Worm (Caenorhabditis elegans) whole organism, dauer: ENCODE data around the gene flp-17.

ENCODE experiments used
- unc-62 ChIP-seq: sonication (generic microtip); optimal IDR thresholded peaks from 2 replicates; lab custom pipeline; 2017; ENCODE audit warnings: missing biosample characterization, missing genetic modification reagents, missing genetic modification characterization

Gene flp-17

DNA sequence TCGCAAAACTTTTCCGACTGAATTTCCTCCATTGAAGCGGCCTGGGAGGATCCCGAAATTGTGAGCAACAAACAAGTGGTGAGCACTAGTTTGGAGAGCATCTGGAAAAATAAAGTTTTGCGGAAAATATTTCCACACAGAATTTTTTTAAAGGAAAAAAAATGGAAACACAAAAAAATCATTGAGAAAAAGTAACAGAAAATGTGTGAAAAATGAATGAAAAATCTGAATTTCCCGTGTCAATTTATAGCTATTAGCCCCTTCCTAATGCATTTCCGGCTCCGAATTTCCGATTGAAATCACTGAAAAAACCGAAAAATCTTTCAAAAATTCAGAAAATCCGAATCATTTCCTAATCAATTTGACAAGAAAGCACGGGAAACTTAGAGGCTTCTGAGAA is at the start of gene flp-17:
TSS of gene flp-17 (minus strand) at position 101 of the 400 bp plus-strand sequence.
- no peak for TF ChIP-seq unc-62

DNA sequence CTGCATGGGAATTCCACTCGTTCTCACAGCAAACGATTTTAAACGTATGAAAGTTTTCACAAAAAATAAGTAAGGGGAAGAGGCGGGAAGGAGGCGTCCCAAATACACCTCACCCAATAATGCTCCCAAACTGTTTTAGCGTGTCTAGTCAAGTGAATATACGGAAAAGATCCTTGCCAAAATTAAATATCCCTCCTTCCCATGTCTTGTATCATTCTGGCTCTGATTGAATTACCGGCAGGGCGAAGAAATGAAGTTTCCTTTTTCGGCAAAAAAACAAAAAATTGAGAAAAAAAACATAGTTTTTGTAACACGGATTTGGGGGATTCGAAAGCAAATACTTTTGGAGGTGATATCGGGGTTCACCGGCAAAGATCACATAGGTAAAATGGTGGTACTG is 47.3 kb upstream of the flp-17 start:
- no peak for TF ChIP-seq unc-62

DNA sequence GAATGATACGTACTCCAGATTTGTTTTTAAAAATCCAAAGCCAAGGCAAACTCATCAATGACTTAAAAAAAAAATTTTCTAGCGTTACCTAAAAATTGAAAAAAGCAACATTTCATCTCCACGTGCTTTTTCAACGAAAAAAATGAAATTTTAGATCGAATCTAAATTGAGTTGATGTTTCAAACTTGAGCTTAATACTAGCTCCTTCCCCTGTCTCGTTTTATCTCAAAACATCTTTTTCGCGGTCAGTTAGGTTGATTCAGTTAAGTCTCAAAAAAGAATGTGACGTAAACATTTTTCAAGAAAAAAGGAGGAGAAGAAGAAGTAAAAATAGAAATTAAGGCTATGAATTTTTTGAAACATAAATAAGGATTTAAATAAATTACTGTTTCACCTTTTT is 45.3 kb upstream of the flp-17 start:
- TF ChIP-seq unc-62: no peak

DNA sequence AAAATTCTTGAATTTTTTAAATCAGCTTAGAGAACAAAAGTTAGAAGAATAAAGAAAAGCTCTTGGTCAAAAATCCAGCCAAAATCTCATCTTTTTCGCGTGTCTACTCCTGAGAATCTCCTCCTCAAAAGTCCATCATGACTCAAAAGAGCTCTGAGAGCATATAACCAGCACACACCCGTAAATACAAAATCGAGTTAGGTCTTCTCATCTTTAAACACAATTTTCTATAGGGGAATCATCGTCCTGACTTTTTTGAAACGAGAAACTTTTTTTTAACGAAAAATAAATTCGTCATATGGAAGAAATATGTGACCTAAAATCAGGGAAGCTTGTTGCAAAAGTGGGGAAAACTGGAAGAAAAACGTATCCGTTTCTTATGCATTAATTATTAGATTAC is 41.8 kb upstream of the flp-17 start:
- no peak for TF ChIP-seq unc-62

DNA sequence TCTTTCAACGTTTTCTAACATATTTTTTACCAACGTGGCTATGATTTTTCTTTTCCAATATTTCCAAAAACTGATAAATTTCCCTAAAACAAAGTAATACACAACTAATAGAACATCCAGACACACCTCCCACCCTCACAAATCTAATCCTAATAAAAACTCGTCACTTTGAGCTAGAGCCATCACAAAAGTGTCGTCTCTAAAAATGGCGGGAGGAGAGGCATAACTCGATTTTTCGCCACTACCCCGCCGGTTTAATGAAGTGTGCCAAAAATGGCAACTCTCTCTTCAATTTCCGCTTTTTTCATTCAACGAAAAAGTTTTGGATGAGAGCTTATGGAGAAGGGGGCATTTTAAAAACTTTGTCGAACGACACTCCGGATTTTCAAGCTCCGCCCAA is 41.2 kb upstream of the flp-17 start:
- TF ChIP-seq unc-62: no peak

DNA sequence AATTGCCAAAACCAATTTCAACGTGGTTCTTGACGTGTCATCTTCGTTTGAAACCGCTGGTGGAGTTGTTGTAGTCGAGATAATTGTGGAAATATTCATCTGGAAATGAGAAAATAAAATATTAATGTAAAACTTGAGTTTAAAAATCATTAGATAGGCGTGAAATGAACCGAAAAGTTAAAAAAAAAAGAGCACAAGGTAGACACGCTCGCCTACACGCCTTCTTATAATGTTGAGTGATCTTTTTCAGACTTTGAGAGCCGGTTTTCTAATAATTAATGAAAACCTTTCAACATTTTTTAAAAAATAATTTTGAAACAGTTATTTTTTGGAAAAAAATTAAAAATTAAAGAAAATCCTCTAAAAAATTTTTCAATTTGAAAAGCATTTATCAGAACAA is 39.3 kb upstream of the flp-17 start, which contains the start of gene npr-32:
TSS of gene npr-32 (minus strand) at position 101 of the 400 bp plus-strand sequence.
- TF ChIP-seq unc-62: no peak

DNA sequence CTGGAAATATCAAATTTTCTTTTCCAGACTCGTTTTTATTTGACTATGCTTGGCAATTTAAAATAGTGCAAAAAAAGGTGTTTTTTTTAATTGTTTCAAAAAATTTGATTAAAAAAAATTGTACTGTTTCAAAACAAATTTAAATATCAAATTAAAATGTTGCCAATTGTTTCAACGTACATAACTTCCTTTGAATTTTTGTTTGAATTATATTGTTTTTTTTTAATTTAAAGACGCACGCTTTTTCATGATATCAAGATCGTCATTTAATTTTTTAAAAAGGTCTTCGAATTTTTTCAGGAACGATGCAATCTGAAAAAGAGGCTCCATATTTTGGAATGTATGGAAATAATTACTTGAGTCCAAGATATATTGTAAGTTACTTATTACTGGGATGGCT is 31.8 kb upstream of the flp-17 start, which contains the start of gene Y116A8B.4:
TSS of gene Y116A8B.4 (plus strand) at position 301 of the 400 bp plus-strand sequence.
- no peak for TF ChIP-seq unc-62

DNA sequence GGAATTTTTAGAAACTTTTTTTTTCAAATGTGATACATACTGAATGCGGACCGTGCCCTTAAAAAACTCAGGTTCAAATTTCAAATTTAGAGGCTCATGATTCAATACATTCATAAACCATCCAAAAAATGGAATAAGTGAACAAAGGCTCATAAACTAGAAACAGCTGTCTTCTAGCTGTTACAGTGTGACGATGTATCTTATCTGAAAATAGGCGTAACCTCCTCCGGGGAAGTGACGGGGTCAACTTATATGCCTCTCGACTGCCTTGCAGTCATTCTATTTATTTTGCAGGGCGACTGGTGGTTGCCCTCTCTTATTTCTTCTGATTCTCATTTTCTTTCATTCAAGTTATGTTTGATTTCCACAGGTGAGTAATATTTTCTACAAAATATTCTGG is 24.4 kb upstream of the flp-17 start, which contains the start of gene Y116A8B.1:
TSS of gene Y116A8B.1 (plus strand) at position 301 of the 400 bp plus-strand sequence.
- TF ChIP-seq unc-62: no peak

DNA sequence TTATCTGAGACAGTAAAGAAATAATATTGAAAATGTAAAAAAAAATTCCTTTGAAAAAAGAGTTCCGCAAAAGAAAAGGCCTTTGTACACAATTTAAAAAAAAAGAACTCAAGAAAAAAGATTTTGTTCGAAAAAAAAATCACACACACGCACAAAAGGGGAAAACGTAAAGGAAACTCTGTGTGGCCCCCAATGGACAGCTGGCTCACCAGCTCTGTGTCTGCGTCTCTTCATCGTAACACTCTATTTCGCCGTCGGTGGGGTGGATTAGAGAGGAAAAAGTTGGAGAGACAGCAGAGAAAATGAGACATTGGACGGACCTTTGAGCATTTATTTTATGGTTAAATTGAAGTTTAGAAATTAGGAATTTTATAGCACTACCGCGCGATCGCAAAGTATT is 23.4 kb upstream of the flp-17 start:
- TF ChIP-seq unc-62: no peak

DNA sequence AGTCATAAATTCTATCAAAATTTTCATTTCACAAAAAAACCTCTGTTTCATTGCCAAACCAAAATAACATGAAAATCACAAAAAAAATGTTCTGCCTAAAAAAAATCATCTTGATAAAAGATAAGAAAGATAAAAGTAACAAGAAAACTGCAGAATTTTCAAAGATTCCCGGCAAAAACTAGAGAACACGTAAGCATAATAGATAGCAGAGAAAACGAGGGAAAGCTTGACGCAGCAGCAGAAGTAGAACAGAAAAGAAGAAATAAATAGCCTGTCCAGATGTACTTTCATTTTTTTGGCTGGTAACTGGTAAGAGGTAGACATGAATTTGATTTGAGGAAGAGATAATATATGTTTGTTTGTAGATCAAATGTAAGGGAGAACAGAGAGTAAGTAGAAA is 19.1 kb upstream of the flp-17 start:
- TF ChIP-seq unc-62: no peak

DNA sequence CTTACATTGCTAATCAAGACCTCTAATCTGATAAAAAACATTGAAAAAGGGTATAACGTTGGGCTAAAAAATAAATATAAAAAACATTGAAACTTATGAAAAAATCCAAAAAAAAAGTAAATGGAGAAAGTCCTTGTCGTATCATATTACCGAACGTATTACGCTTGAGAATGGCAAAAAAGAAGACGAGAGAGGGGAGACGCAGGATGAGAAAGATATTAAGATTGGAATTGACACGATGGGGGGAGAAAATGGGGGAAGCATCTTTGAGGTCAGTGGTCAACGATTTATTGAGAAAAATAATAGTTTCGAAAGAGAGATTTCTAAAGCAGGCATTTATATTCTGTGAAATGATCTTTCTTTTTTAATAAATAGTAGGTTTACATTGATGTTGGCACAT is 17.6 kb upstream of the flp-17 start:
- TF ChIP-seq unc-62: no peak

DNA sequence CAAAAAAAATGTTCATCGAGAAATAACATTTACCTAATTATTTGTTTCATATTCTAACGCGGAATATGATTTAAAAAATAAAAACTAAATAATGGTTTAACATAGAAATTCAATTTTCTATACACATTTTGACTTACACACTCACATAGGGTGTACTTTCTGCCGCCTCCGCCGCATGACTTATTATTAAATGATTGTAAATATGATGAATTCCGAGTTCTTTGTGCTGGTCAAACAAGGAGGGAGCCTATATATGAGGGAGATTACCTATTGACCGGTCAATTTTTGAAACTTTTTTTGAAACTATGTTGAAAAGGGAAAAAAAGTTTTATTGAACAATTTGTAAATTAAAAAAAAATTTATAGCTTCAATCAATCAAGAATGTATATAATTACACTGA is 16.2 kb upstream of the flp-17 start:
- TF ChIP-seq unc-62: no peak

DNA sequence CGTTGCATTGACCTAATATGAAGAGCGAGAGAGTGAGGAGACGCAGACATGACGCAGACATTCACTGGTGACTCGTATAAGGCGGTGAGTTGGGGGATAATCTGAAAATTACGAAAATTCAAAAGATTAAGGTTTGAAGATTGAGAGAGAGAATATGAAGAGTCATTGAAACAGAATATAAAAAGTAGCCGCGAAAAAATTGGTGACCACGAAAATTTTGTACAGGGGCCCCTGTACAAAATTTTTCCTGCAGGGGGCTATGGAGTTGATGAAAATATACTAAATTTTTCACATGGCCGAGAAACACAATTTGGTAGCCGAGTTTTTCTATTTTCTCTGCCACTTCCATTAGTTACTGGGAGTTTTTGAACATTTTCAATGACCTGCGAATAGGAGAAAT is 15.1 kb upstream of the flp-17 start, which contains the start of gene cnnm-1:
TSS of gene cnnm-1 (minus strand) at position 101 of the 400 bp plus-strand sequence.
- no peak for TF ChIP-seq unc-62

DNA sequence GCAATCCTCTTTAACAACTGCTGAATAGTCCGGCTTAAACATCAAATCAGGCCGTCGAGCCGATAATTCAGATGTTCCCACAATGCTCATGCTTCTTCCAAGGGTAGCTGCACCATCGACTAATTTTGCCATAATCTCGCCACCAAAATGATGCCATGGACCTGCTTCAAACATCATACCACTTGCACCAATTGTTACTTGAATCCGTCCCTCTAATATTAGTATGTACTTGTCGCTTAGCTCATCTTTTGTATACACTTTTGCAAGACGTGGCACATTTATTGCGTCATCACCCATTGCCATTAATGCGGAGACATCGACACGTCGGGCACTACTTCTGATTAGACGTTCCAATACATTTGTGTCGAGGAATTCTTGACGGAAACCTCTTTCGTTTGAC is 8.0 kb upstream of the flp-17 start:
- no peak for TF ChIP-seq unc-62

DNA sequence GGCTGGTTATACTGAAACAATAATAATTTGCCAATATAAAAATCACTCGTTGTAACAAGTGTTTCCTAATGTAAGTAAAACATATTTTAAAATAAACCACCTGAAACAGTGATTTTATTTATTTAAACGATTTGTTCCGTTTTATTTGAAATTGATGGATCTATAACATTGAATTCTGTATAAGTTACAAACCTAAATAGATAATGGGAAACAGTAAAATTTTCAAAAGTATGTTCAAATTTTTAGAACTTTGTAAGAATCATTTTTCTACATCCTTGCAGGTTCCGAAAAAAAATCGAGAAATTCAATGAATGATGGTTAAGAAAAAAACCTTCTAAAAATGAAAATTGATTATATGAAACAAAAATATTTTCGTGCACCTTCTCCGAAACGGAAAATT is 1.8 kb upstream of the flp-17 start:
- no peak for TF ChIP-seq unc-62

DNA sequence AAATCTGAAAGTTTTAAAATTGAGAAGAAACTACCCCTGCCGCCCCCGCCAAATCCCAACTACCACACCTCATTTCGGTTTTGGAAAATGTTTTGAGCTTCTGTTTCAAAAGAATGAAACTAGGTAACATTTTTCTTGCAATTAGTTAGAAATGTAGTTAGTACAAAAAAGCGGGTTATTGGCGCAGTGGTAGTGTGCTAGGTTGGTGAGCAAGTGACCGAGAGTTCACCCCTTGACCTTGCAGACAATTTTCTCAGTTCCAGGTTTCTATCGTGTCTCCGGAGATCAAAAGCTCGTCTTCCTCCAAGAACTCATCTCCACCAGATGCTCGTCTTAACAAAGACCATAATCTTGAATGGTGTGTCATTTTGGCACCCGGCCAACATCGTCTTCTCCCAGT is 2.5 kb downstream of the flp-17 start:
- TF ChIP-seq unc-62: no peak

DNA sequence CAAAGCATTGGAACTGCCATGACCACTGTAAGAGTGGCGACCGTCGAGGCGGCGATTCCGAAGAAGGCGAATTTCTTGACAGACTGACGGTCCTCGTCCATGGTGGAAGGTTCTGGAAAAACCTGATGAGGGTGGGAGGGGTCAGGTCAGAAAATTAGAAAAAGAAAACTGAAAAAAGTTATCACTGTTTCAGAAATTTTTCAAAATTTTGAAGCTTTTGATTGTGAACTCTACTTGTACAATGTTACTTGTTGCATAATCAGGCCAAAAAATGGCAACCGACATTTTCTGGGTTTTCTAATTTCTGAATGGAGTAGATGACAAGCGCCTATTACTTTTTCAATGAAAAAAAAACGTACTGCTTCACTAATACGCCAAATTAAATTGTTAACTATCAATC is 8.1 kb downstream of the flp-17 start, which contains the start of gene col-138:
TSS of gene col-138 (minus strand) at position 101 of the 400 bp plus-strand sequence.
- TF ChIP-seq unc-62: no peak

DNA sequence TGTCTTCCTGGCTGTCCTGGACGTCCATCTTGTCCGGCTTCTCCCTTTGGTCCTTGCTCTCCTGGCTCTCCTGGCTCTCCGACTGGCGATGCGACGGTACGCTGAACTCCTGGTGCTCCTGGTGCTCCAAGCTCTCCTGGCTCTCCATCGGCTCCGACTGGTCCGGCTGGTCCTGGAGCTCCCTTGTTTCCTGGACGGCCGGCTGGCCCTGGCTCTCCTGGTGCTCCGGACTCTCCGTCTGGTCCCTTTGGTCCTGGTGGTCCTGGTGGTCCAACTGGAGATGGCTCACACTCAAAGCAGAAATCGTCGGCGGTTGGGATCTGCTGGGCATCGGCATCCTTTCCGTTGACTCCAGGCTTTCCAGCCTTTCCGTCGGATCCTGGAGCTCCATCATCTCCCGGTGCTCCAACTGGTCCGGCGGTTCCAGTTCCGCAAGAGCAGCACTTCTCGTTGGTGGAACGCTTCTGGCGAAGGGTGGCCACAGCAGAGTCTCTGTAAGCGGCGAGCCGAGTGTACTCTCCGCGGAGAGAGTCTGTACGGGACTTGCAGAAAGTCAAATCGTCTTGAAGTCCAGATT is 8.6 kb downstream of the flp-17 start:
- TF ChIP-seq unc-62: no peak

DNA sequence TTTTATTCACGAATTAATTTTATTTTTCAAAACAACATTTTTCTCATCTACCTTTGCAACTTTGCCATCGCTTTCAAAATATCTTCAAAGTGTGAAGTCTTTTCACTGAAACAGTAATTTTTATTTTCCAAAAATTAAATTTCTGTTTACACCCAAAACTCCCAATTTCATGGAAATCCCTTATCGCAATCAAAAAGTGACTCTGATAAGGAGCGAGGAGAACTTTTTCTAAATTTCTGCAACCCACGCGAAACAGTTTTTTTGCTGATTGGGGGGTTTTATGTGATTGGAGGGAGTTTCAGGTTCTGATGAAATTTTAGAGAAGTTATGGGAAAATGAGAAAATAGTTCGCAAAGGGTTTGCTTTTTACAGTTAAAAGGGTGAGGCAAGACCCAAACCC is 12.1 kb downstream of the flp-17 start:
- no peak for TF ChIP-seq unc-62
